Fruit fly (Drosophila melanogaster): Measurements from ENCODE around the gene PlexB.
A peak's percentile ranks its signal among the peaks of the same experiment; 100 is the strongest.

DNA sequence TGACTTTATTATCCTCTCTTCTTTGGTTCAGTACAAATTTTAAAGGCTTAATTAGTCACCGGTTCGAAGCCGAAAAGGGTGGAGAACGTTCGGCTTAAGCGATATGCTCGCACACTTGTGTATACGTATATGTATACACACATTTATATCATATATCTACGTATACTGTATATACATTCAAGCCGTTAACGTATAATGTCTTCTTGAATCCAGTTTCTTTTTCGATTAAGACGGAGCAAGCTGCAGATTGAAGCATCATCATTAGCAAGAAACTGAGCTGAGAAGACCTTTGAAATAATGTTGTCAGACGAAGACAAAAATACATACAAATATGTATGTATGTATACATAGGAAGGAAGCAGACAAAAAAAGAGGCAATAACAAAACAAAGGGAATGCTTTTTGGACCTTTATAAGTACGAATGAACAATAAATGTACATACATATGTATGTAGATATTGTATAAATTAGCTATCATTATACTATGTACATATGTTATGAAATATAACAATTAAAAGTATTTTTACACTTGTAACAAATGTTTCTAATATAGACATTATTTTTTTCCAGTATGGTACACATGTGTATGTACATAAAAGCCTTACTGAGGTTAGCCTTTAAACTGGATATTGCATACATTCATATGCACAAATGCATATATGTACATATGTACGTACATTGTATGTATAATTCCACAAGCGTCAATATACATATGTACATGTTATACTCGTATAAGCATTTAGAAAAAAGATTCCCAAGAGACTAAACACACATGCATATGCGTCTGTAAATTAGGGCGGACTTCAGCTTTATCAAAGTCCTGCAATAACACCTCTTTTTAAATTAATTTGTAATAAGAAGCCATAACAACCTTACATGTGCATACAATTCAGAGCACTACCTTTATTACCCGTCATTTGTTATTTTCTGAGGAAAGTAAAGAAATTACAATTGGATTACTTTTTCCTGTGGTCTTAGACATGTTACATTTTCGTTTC is 16.7 kb upstream of the PlexB start:
- TF ChIP-seq Pif1A (GFP tag; optimal IDR thresholded peaks at IDR 0.05) (peak; percentile 2), CG9948 (tag; optimal IDR thresholded peaks at IDR 0.05) (peak; percentile 65), D1 (tag; optimal IDR thresholded peaks at IDR 0.05) (no peak), CG8301 (tag; optimal IDR thresholded peaks at IDR 0.05) (peak; percentile 63), CG15710 (tag; optimal IDR thresholded peaks at IDR 0.05) (peak; percentile 37), rn (GFP tag; IDR thresholded peaks at IDR 0.05) (no peak), CG32121 (GFP tag; IDR thresholded peaks at IDR 0.05) (no peak), CG10348 (GFP tag; IDR thresholded peaks at IDR 0.05) (no peak), fd96Ca (GFP tag; IDR thresholded peaks at IDR 0.05) (no peak), CG13204 (GFP tag; optimal IDR thresholded peaks at IDR 0.05) (no peak), EcR (GFP tag; optimal IDR thresholded peaks at IDR 0.05) (no peak)

Measured in whole organism, pupa.